Fruit fly (Drosophila melanogaster) whole organism, embryonic: ENCODE measurements around the gene Rbp.

Source experiments
- CG17328 ChIP-seq: fragments of 200-800 bp; sonication (Bioruptor generic); IDR thresholded peaks from 2 replicates; pipeline ENCODE4 v1.3.6; 2022; ENCODE audit warnings: missing biosample characterization, missing genetic modification characterization
- CG30431 ChIP-seq: fragments of 200-800 bp; sonication (Bioruptor generic); optimal IDR thresholded peaks from 2 replicates; lab custom pipeline; 2017; ENCODE audit warnings: missing biosample characterization, missing genetic modification characterization
- scrt ChIP-seq: fragments of 200-800 bp; sonication (Bioruptor generic); optimal IDR thresholded peaks from 2 replicates; lab custom pipeline; 2018; ENCODE audit warnings: missing biosample characterization, mild to moderate bottlenecking, missing genetic modification characterization, moderate library complexity
- sd ChIP-seq: fragments of 200-800 bp; sonication (Bioruptor generic); optimal IDR thresholded peaks from 3 replicates; lab custom pipeline; 2018; ENCODE audit warnings: missing biosample characterization, mild to moderate bottlenecking, missing genetic modification characterization, moderate library complexity
- tio ChIP-seq: fragments of 200-800 bp; sonication (Bioruptor generic); optimal IDR thresholded peaks from 2 replicates; lab custom pipeline; 2017; ENCODE audit warnings: missing biosample characterization, missing genetic modification characterization, inconsistent platforms

- TF ChIP-seq tio (GFP tag; lab: Kevin White, UChicago) (no peak), CG17328 (GFP tag; lab: Robert Waterston, UW) (no peak), scrt (GFP tag; lab: Kevin White, UChicago) (no peak), CG30431 (no peak), sd (tag; lab: Kevin White, UChicago) (no peak)
Observed at dm6 chr3R:15446149-15446548, 71.7 kb downstream of the Rbp start.
